Worm (Caenorhabditis elegans): ENCODE data around the gene C10A4.4.

- TF ChIP-seq ceh-79 (tag; optimal IDR thresholded peaks at IDR 0.05) (no peak), ama-1 (optimal IDR thresholded peaks at IDR 0.05) (no peak), ama-1 (GFP tag; optimal IDR thresholded peaks at IDR 0.05) (no peak), hlh-12 (tag; optimal IDR thresholded peaks at IDR 0.05) (no peak), ZK185.1 (tag; optimal IDR thresholded peaks at IDR 0.05; ENCODE audit: poor library complexity, severe bottlenecking) (no peak), nhr-27 (tag; optimal IDR thresholded peaks at IDR 0.05) (no peak), unc-62 (GFP tag; optimal IDR thresholded peaks at IDR 0.05) (no peak), hmg-20 (GFP tag; IDR thresholded peaks at IDR 0.05) (no peak), ztf-28 (GFP tag; IDR thresholded peaks at IDR 0.05) (no peak), pbrm-1 (GFP tag; IDR thresholded peaks at IDR 0.05) (no peak), ztf-6 (GFP tag; IDR thresholded peaks at IDR 0.05) (no peak), xnd-1 (tag; optimal IDR thresholded peaks at IDR 0.05) (no peak), mel-28 (tag; optimal IDR thresholded peaks at IDR 0.05; ENCODE audit: borderline replicate concordance) (no peak)
These were observed 37.1 kb downstream of the C10A4.4 start, which contains the start of gene C01C10.2 for ce11 chrX:7437949-7438348.

Data from whole organism, young adult.